Fruit fly (Drosophila melanogaster): ENCODE data around the gene Rnmt.

Gene Rnmt

dm6 chr2L:15009703-15010102 is at the start of gene Rnmt, which contains the start of gene THG:
Gene Rnmt (plus strand): TSS chr2L:15009939.
Gene THG (minus strand): TSS chr2L:15009724.
- peak; percentile 86 for TF ChIP-seq CG17801 (GFP tag; optimal IDR thresholded peaks at IDR 0.05; ENCODE audit: partially characterized antibody)

dm6 chr2L:14972133-14972532 is 37.6 kb upstream of the Rnmt start, which contains the start of gene side-II:
Gene side-II (minus strand): TSS chr2L:14972300.
- TF ChIP-seq CG17801 (GFP tag; optimal IDR thresholded peaks at IDR 0.05; ENCODE audit: partially characterized antibody): no peak

- TF ChIP-seq CG17801 (GFP tag; optimal IDR thresholded peaks at IDR 0.05; ENCODE audit: partially characterized antibody): no peak
Measured at dm6 chr2L:14972836-14973235, 36.9 kb upstream of the Rnmt start.

DNA sequence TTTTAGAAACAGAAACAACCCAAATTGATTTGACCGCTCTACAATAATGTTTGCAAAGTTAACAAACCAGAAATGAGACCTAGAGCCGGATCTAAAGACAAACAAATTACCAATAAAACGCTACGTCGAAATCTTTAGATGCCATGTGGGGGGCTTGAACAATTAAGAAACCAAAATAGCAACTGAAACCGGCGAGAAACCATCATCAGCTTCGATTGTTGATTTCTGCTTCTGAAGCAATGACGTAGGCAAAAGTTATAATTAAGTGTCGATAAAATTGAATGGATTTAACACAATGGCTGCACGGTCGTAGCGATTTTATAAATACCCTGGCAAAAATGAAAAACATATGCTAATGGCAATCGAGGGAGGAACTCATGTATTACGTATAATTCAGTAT is 16.9 kb upstream of the Rnmt start:
- TF ChIP-seq CG17801 (GFP tag; optimal IDR thresholded peaks at IDR 0.05; ENCODE audit: partially characterized antibody): no peak

- no peak for TF ChIP-seq CG17801 (GFP tag; optimal IDR thresholded peaks at IDR 0.05; ENCODE audit: partially characterized antibody)
Measured at dm6 chr2L:14994834-14995506, 14.8 kb upstream of the Rnmt start.

DNA sequence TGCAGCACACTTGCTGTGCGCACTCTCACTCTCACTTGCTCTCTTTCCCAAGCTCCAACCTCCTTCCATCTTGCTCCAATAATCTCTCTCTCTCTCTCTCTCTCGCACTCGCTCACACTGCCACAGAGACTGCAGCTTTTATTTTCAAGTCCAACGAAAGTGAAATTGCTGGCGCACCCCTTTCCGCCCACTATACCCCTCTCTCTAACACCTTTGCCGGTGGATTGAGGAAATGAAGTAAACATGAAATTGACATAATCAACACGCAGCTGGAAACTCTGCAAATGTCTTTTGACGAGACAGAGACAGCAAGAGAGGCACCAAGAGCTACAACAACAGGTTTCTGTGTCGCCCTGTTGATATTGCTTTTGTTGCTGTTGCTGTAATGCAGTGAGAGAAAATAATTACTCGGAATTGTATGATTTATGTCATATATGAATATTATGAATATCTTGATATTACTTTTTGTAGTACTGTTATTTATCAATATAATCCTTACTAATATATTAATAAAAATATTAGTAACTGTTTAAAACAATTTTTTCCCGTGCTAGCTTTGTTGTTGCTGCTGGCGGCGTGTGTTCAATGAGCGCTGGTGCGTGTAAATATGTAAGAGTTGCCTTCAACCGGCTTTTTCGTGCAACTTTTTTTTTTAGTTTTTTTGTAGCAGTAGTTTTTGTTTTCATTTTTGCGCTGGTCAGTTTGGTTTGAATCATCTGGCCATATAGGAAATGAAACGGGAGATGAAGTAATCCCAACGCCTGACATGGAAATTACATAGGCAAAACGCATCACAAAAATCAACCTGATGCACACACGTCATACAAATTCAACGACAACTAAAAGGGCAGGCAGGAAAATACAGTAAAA is 13.9 kb upstream of the Rnmt start:
- peak; percentile 26 for TF ChIP-seq CG17801 (GFP tag; optimal IDR thresholded peaks at IDR 0.05; ENCODE audit: partially characterized antibody)

DNA sequence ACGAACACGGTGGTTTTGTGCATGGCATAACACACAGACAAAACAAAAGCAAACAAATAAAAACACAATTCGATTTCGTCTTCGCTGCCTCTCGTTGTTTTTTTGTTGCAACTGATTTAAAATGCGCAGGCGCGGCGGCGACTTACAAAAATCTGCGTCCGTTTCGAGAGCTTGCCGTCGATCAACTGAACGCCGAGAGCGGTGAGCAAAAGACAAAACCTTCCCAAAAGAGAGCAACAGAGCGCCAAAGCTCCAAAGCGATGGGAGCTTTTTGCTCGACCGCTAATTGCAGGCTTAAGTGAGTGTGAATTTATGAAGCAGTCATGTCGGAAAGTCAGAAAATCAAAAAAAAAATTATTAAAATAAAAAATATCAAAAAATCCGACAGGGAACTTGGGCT is 12.4 kb upstream of the Rnmt start, which contains the start of gene mol:
Gene mol, minus strand, starts transcription at position 190 of the 400 bp plus-strand sequence.
- no peak for TF ChIP-seq CG17801 (GFP tag; optimal IDR thresholded peaks at IDR 0.05; ENCODE audit: partially characterized antibody)

DNA sequence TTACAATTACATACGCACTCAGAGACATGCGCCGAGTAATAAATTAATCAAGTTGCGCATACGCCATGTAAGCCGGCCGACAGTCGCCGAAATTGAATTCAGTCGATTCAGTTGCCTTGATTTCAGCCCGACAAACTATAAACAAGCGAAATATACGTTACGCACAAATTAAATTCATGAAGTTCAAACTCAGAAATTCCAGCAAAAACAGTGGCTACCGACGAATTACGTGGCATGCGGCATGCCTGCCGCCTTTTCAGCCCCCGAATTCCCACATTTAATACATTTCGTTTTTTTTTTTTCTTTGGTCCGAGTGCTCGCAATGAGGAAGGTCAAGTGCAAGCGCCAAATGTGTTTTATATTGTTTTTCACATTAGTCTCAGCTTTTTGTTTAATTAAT is 9.4 kb upstream of the Rnmt start:
- TF ChIP-seq CG17801 (GFP tag; optimal IDR thresholded peaks at IDR 0.05; ENCODE audit: partially characterized antibody): no peak

DNA sequence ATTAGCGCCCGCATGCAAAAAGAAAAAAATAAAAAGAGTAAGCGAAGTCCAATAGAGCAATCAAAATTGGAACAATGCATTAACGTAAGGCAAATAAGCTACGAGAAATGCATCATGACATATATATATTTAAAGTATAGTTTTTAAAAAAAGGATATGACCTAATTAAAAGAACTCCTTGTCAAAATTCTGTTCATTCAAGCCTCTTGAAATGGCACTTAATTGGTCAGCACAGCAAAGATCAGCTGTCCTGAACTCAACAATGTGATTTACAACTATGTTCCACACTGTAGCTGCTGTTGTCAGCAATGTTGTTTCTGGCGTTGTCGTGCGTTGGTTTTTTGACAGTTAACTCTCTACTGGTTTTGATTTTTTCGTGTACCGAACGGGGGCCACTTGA is 7.9 kb upstream of the Rnmt start:
- peak; percentile 50 for TF ChIP-seq CG17801 (GFP tag; optimal IDR thresholded peaks at IDR 0.05; ENCODE audit: partially characterized antibody)

- TF ChIP-seq CG17801 (GFP tag; optimal IDR thresholded peaks at IDR 0.05; ENCODE audit: partially characterized antibody): no peak
Measured at dm6 chr2L:15005505-15005904, 4.2 kb upstream of the Rnmt start, which contains the start of gene DCTN5-p25. Gene DCTN5-p25 (plus strand): TSS chr2L:15005733.

DNA sequence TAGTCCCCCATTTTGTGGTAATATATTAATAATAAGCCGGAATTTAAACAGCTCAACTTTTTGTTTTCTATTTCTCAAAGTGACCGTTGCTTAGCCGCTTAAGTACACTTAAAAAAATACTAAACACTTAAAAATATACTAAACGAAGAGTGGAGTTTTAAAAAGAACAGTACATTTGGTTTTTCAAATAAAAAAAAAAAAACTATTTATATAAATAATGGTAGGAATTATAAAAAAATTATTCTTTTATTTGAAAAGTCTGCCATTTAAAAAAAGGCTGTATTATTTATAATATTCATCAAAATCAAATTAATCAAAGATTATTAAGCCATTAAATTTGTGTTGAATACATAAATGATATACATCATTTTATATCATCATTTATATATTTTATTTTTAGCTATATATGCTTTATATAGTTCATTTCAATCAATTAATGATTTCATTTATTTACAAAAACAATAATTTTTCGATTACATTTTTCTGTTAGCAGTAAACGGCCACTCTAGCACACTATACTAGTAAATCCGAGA is 2.3 kb upstream of the Rnmt start, which contains the start of the genes Ankrd49 and NC2beta:
Gene Ankrd49, minus strand, starts transcription at position 101 of the 533 bp plus-strand sequence.
Gene NC2beta, plus strand, starts transcription at position 483 of the 533 bp plus-strand sequence.
- TF ChIP-seq CG17801 (GFP tag; optimal IDR thresholded peaks at IDR 0.05; ENCODE audit: partially characterized antibody): no peak

DNA sequence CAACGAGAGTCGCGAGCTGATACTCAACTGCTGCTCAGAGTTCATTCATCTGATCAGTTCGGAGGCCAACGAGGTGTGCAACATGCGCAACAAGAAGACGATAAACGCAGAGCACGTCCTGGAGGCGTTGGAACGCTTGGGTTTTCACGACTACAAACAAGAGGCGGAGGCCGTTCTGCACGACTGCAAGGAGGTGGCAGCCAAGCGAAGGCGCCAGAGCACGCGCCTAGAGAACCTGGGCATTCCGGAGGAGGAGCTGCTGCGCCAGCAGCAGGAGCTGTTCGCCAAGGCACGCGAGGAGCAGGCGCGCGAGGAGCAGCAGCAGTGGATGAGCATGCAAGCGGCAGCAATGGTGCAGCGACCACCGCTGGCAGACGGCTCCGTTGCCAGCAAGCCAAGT is 1.7 kb upstream of the Rnmt start:
- no peak for TF ChIP-seq CG17801 (GFP tag; optimal IDR thresholded peaks at IDR 0.05; ENCODE audit: partially characterized antibody)

DNA sequence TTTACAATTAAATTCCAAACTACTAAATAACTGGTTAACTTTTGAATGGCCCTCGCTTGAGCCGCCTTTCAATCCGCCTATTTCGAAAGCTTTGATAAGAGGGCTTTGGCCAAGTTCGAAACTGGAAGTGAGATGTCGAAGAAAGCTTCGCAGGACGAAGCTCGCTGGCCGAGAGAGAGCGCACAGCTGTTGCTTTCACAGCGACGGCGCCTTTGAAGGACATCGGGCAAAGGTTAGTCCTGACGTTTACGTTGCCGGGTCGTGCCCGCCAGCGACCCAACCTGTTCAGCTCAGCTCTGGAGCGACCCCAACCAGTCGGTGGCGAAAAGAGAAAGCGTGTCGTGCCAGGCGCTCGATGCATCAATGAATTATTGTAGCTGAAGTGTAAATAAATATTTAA is 2.0 kb downstream of the Rnmt start:
- no peak for TF ChIP-seq CG17801 (GFP tag; optimal IDR thresholded peaks at IDR 0.05; ENCODE audit: partially characterized antibody)

DNA sequence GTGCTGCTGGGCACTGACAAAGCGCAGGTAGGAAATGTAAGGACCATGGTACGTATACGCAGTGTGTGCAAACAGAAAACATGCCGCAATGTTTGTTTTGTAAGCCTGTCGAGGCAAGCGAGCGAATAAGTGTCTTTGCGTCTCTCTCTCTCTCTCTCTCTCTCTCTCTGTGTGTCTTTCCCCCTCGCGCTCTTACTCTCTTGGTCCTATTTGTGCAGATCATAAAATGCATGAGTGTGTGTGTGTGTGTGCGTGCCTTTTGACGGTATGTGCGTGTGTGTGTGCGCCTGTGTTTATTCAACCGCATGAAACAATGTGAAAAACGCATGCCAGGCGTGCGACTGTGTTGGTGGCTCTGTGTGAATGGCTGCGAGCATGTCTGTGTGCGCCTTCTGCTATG is 3.8 kb downstream of the Rnmt start:
- no peak for TF ChIP-seq CG17801 (GFP tag; optimal IDR thresholded peaks at IDR 0.05; ENCODE audit: partially characterized antibody)

DNA sequence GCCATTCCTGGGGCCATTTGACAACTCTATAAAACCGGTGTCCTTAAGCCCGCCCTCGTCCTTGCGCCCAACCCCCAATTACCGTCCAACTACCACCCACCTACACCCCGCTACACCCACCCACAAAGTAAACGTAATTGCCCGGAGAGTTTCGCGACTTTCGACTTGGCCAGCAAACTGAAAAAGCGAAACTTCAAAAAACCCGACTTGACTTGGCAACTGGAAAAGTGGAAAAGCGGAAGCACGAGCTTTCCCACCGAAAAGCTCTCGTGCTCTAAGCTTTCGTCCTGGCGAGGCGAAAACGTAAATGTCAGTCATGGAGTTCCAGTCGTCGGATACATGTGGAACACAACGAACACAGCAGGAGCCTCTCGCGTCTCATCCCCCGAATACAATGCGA is 6.3 kb downstream of the Rnmt start, which contains the start of gene GABA-B-R1:
Gene GABA-B-R1, plus strand, starts transcription at position 301 of the 400 bp plus-strand sequence.
- no peak for TF ChIP-seq CG17801 (GFP tag; optimal IDR thresholded peaks at IDR 0.05; ENCODE audit: partially characterized antibody)
